ENCODE assay signal across 4 fruit fly cellular contexts in genomic region chr3R:21941426-21941924, dm6.
TF ChIP-seq lines count a peak whose summit lies in the region.

No protein-coding gene starts in this region.

- no peak for TF ChIP-seq CTCF in whole organism, embryonic (GFP tag; optimal IDR thresholded peaks at IDR 0.05; lab: Kevin White, UChicago)

TF ChIP-seq in whole organism, embryonic, 481 proteins besides CTCF, POLR2A, EP300 and RAD21 (continues in another document):
- TF ChIP-seq corto (GFP tag; optimal IDR thresholded peaks at IDR 0.05; lab: Kevin White, UChicago) (peak; percentile 27), Hmx (GFP tag; optimal IDR thresholded peaks at IDR 0.05; lab: Kevin White, UChicago) (no peak), CG11247 (GFP tag; IDR thresholded peaks at IDR 0.05; lab: Robert Waterston, UW) (no peak), NfI (GFP tag; optimal IDR thresholded peaks at IDR 0.05; lab: Kevin White, UChicago) (peak; percentile 23), CG16815 (GFP tag; optimal IDR thresholded peaks at IDR 0.05; lab: Kevin White, UChicago) (peak; percentile 9), klu (GFP tag; IDR thresholded peaks at IDR 0.05; lab: Robert Waterston, UW) (no peak), CG12744 (GFP tag; optimal IDR thresholded peaks at IDR 0.05; lab: Kevin White, UChicago) (no peak), Ets65A (GFP tag; lab: Kevin White, UChicago) (peak; percentile 58), CG3281 (GFP tag; optimal IDR thresholded peaks at IDR 0.05; lab: Kevin White, UChicago) (no peak), Bgb (GFP tag; IDR thresholded peaks at IDR 0.05; lab: Robert Waterston, UW; ENCODE audit: partially characterized antibody) (no peak), Blimp-1 (GFP tag; optimal IDR thresholded peaks at IDR 0.05; lab: Kevin White, UChicago) (no peak), grau (tag; optimal IDR thresholded peaks at IDR 0.05; lab: Kevin White, UChicago) (peak; percentile 65), CG2120 (GFP tag; optimal IDR thresholded peaks at IDR 0.05; lab: Kevin White, UChicago) (peak; percentile 56), dmrt11E (tag; optimal IDR thresholded peaks at IDR 0.05; lab: Kevin White, UChicago) (no peak), sisA (GFP tag; IDR thresholded peaks at IDR 0.05; lab: Robert Waterston, UW) (0 out of 2 replicates have a peak, but pooled peaks have one; percentile 12), prd (optimal IDR thresholded peaks at IDR 0.05; lab: Kevin White, UChicago) (no peak), prd (GFP tag; IDR thresholded peaks at IDR 0.05; lab: Robert Waterston, UW) (peak; percentile 23; the same call in 1 of the 3 replicates), sens (GFP tag; lab: Kevin White, UChicago) (peak; percentile 83), CG7839 (tag; optimal IDR thresholded peaks at IDR 0.05; lab: Kevin White, UChicago) (peak; percentile 41), CG15479 (GFP tag; optimal IDR thresholded peaks at IDR 0.05; lab: Kevin White, UChicago) (no peak), Dip3 (GFP tag; optimal IDR thresholded peaks at IDR 0.05; lab: Kevin White, UChicago) (no peak), ind (GFP tag; optimal IDR thresholded peaks at IDR 0.05; lab: Kevin White, UChicago) (peak; percentile 2), Drgx (GFP tag; IDR thresholded peaks at IDR 0.05; lab: Robert Waterston, UW) (peak; percentile 70; the same call in 1 of the 2 replicates)

TF ChIP-seq in whole organism, prepupa, 60 proteins besides CTCF, POLR2A, EP300 and RAD21 (continues in another document):
- TF ChIP-seq CG3032 (tag; optimal IDR thresholded peaks at IDR 0.05; lab: Kevin White, UChicago): peak; percentile 96
- TF ChIP-seq CG10669 (GFP tag; optimal IDR thresholded peaks at IDR 0.05; lab: Kevin White, UChicago): peak; percentile 98
- peak; percentile 93 for TF ChIP-seq acj6 (GFP tag; optimal IDR thresholded peaks at IDR 0.05; lab: Kevin White, UChicago)
- peak; percentile 86 for TF ChIP-seq Hr4 (GFP tag; optimal IDR thresholded peaks at IDR 0.05; lab: Kevin White, UChicago)
- peak; percentile 70 for TF ChIP-seq CG6854 (GFP tag; optimal IDR thresholded peaks at IDR 0.05; lab: Kevin White, UChicago)
- peak; percentile 97 for TF ChIP-seq CG6808 (GFP tag; optimal IDR thresholded peaks at IDR 0.05; lab: Kevin White, UChicago)
- TF ChIP-seq Eip93F (GFP tag; optimal IDR thresholded peaks at IDR 0.05; lab: Kevin White, UChicago): peak; percentile 72
- TF ChIP-seq net (GFP tag; optimal IDR thresholded peaks at IDR 0.05; lab: Kevin White, UChicago): peak; percentile 93
- TF ChIP-seq Smox (GFP tag; optimal IDR thresholded peaks at IDR 0.05; lab: Kevin White, UChicago): peak; percentile 91
- TF ChIP-seq fd59A (GFP tag; optimal IDR thresholded peaks at IDR 0.05; lab: Kevin White, UChicago): peak; percentile 97
- peak; percentile 43 for TF ChIP-seq fd85E (GFP tag; optimal IDR thresholded peaks at IDR 0.05; lab: Kevin White, UChicago)
- peak; percentile 91 for TF ChIP-seq CG11762 (GFP tag; optimal IDR thresholded peaks at IDR 0.05; lab: Kevin White, UChicago; ENCODE audit: insufficient read depth)
- TF ChIP-seq CG11902 (GFP tag; optimal IDR thresholded peaks at IDR 0.05; lab: Kevin White, UChicago): peak; percentile 93
- TF ChIP-seq vri (GFP tag; optimal IDR thresholded peaks at IDR 0.05; lab: Kevin White, UChicago): peak; percentile 53
- TF ChIP-seq CG10631 (GFP tag; optimal IDR thresholded peaks at IDR 0.05; lab: Kevin White, UChicago): peak; percentile 95
- peak; percentile 96 for TF ChIP-seq dsx (GFP tag; optimal IDR thresholded peaks at IDR 0.05; lab: Kevin White, UChicago; ENCODE audit: poor library complexity, severe bottlenecking)
- peak; percentile 87 for TF ChIP-seq CG6163 (GFP tag; IDR thresholded peaks at IDR 0.05; lab: Robert Waterston, UW)
- TF ChIP-seq CG4318 (GFP tag; optimal IDR thresholded peaks at IDR 0.05; lab: Kevin White, UChicago): peak; percentile 80
- peak; percentile 95 for TF ChIP-seq CG8632 (GFP tag; optimal IDR thresholded peaks at IDR 0.05; lab: Kevin White, UChicago)
- TF ChIP-seq Met (GFP tag; optimal IDR thresholded peaks at IDR 0.05; lab: Kevin White, UChicago): peak; percentile 93
- TF ChIP-seq CG3919 (GFP tag; optimal IDR thresholded peaks at IDR 0.05; lab: Kevin White, UChicago): peak; percentile 94
- peak; percentile 90 to 93 for TF ChIP-seq salr (GFP tag; optimal IDR thresholded peaks at IDR 0.05; lab: Kevin White, UChicago)
- TF ChIP-seq cyc (GFP tag; optimal IDR thresholded peaks at IDR 0.05; lab: Kevin White, UChicago): peak; percentile 89

TF ChIP-seq in whole organism, pupa, 21 proteins besides CTCF, POLR2A, EP300 and RAD21:
- TF ChIP-seq EcR (GFP tag; optimal IDR thresholded peaks at IDR 0.05; lab: Kevin White, UChicago): peak; percentile 86
- peak; percentile 88 for TF ChIP-seq CG14655 (GFP tag; optimal IDR thresholded peaks at IDR 0.05; lab: Kevin White, UChicago)
- peak; percentile 73; the same call in 2 of the 3 replicates for TF ChIP-seq CG4496 (GFP tag; IDR thresholded peaks at IDR 0.05; lab: Robert Waterston, UW)
- peak; percentile 68 for TF ChIP-seq rn (GFP tag; IDR thresholded peaks at IDR 0.05; lab: Robert Waterston, UW)
- peak; percentile 92 for TF ChIP-seq D1 (tag; optimal IDR thresholded peaks at IDR 0.05; lab: Kevin White, UChicago)
- peak; percentile 67 for TF ChIP-seq Ets98B (GFP tag; IDR thresholded peaks at IDR 0.05; lab: Robert Waterston, UW)
- peak; percentile 92 for TF ChIP-seq Snoo (tag; optimal IDR thresholded peaks at IDR 0.05; lab: Kevin White, UChicago)
- TF ChIP-seq CG9948 (tag; optimal IDR thresholded peaks at IDR 0.05; lab: Kevin White, UChicago): peak; percentile 96
- peak; percentile 90 for TF ChIP-seq Pif1A (GFP tag; optimal IDR thresholded peaks at IDR 0.05; lab: Kevin White, UChicago)
- peak; percentile 94 for TF ChIP-seq CG34367 (tag; optimal IDR thresholded peaks at IDR 0.05; lab: Kevin White, UChicago)
- TF ChIP-seq fd96Ca (GFP tag; IDR thresholded peaks at IDR 0.05; lab: Robert Waterston, UW): peak; percentile 51; the same call in 2 of the 3 replicates
- TF ChIP-seq CG8159 (tag; optimal IDR thresholded peaks at IDR 0.05; lab: Kevin White, UChicago): peak; percentile 99
- peak; percentile 99 for TF ChIP-seq CG15710 (tag; optimal IDR thresholded peaks at IDR 0.05; lab: Kevin White, UChicago)
- TF ChIP-seq CG13204 (GFP tag; optimal IDR thresholded peaks at IDR 0.05; lab: Kevin White, UChicago): peak; percentile 90
- peak; percentile 87 for TF ChIP-seq gl (tag; optimal IDR thresholded peaks at IDR 0.05; lab: Kevin White, UChicago)
- TF ChIP-seq Pif1B (GFP tag; optimal IDR thresholded peaks at IDR 0.05; lab: Kevin White, UChicago): peak; percentile 78
- TF ChIP-seq CG10348 (GFP tag; IDR thresholded peaks at IDR 0.05; lab: Robert Waterston, UW): no peak
- peak; percentile 78 for TF ChIP-seq CG8301 (tag; optimal IDR thresholded peaks at IDR 0.05; lab: Kevin White, UChicago)
- TF ChIP-seq CG17806 (tag; optimal IDR thresholded peaks at IDR 0.05; lab: Kevin White, UChicago): peak; percentile 95
- TF ChIP-seq CG12605 (GFP tag; IDR thresholded peaks at IDR 0.05; lab: Robert Waterston, UW): no peak
- peak; percentile 42; the same call in 1 of the 2 replicates for TF ChIP-seq CG32121 (GFP tag; IDR thresholded peaks at IDR 0.05; lab: Robert Waterston, UW)

TF ChIP-seq in whole organism, wandering third instar larva, 38 proteins besides CTCF, POLR2A, EP300 and RAD21 (continues in another document):
- peak; percentile 88 for TF ChIP-seq rgr (GFP tag; optimal IDR thresholded peaks at IDR 0.05; lab: Kevin White, UChicago)
- no peak for TF ChIP-seq Abd-B (GFP tag; optimal IDR thresholded peaks at IDR 0.05; lab: Kevin White, UChicago)
- no peak for TF ChIP-seq Myc (optimal IDR thresholded peaks at IDR 0.05; lab: Kevin White, UChicago)
- TF ChIP-seq dmrt93B (GFP tag; optimal IDR thresholded peaks at IDR 0.05; lab: Kevin White, UChicago): peak; percentile 86
- peak; percentile 89 for TF ChIP-seq Sp1 (GFP tag; optimal IDR thresholded peaks at IDR 0.05; lab: Kevin White, UChicago)
- TF ChIP-seq Rel (GFP tag; optimal IDR thresholded peaks at IDR 0.05; lab: Kevin White, UChicago): no peak
- no peak for TF ChIP-seq Rel (tag; optimal IDR thresholded peaks at IDR 0.05; lab: Kevin White, UChicago)
- peak; percentile 23 for TF ChIP-seq GATAd (GFP tag; optimal IDR thresholded peaks at IDR 0.05; lab: Kevin White, UChicago)
- no peak for TF ChIP-seq sage (GFP tag; optimal IDR thresholded peaks at IDR 0.05; lab: Kevin White, UChicago)
- peak; percentile 48 for TF ChIP-seq brk (GFP tag; optimal IDR thresholded peaks at IDR 0.05; lab: Kevin White, UChicago)
- TF ChIP-seq CrebA (GFP tag; optimal IDR thresholded peaks at IDR 0.05; lab: Kevin White, UChicago; ENCODE audit: borderline replicate concordance): peak; percentile 47
- peak; percentile 88 for TF ChIP-seq fru (GFP tag; optimal IDR thresholded peaks at IDR 0.05; lab: Kevin White, UChicago)
- peak; percentile 22 for TF ChIP-seq Mio (GFP tag; optimal IDR thresholded peaks at IDR 0.05; lab: Kevin White, UChicago)
- TF ChIP-seq Hr83 (GFP tag; optimal IDR thresholded peaks at IDR 0.05; lab: Kevin White, UChicago; ENCODE audit: poor library complexity, severe bottlenecking): no peak
- peak; percentile 66 for TF ChIP-seq CG9705 (GFP tag; optimal IDR thresholded peaks at IDR 0.05; lab: Kevin White, UChicago)
- TF ChIP-seq OdsH (GFP tag; optimal IDR thresholded peaks at IDR 0.05; lab: Kevin White, UChicago): peak; percentile 89
- TF ChIP-seq Vsx2 (GFP tag; optimal IDR thresholded peaks at IDR 0.05; lab: Kevin White, UChicago; ENCODE audit: partially characterized antibody): no peak
- TF ChIP-seq dsf (GFP tag; optimal IDR thresholded peaks at IDR 0.05; lab: Kevin White, UChicago; ENCODE audit: borderline replicate concordance): peak; percentile 21
- TF ChIP-seq N (GFP tag; optimal IDR thresholded peaks at IDR 0.05; lab: Kevin White, UChicago): no peak
- peak; percentile 85 for TF ChIP-seq br (GFP tag; optimal IDR thresholded peaks at IDR 0.05; lab: Kevin White, UChicago)
- peak; percentile 90 for TF ChIP-seq psq (GFP tag; optimal IDR thresholded peaks at IDR 0.05; lab: Kevin White, UChicago)
- no peak for TF ChIP-seq dl (GFP tag; optimal IDR thresholded peaks at IDR 0.05; lab: Kevin White, UChicago; ENCODE audit: insufficient read depth in 1 of 2, partially characterized antibody in 2 of 2)
- TF ChIP-seq CG32264 (GFP tag; optimal IDR thresholded peaks at IDR 0.05; lab: Kevin White, UChicago): peak; percentile 38
- TF ChIP-seq ey (GFP tag; optimal IDR thresholded peaks at IDR 0.05; lab: Kevin White, UChicago): peak; percentile 88
- TF ChIP-seq usp (GFP tag; optimal IDR thresholded peaks at IDR 0.05; lab: Kevin White, UChicago): no peak
- peak in 1 of 2 experiments; percentile 88 for TF ChIP-seq foxo (GFP tag; optimal IDR thresholded peaks at IDR 0.05; lab: Kevin White, UChicago)
- TF ChIP-seq Hnf4 (GFP tag; optimal IDR thresholded peaks at IDR 0.05; lab: Kevin White, UChicago): peak; percentile 78
- TF ChIP-seq woc (GFP tag; optimal IDR thresholded peaks at IDR 0.05; lab: Kevin White, UChicago): peak; percentile 76
- TF ChIP-seq pan (optimal IDR thresholded peaks at IDR 0.05; lab: Kevin White, UChicago): no peak
- TF ChIP-seq h (GFP tag; optimal IDR thresholded peaks at IDR 0.05; lab: Kevin White, UChicago): peak; percentile 87
- TF ChIP-seq sv (GFP tag; optimal IDR thresholded peaks at IDR 0.05; lab: Kevin White, UChicago): no peak

Comparison
In these comparisons a context has a peak if more than half of its experiments do, and no peak if none do; other contexts are left out.
1. Of the 7 proteins assayed by ChIP-seq in both whole organism, embryonic and whole organism, prepupa: peak only in whole organism, embryonic: none; only in whole organism, prepupa: Blimp-1, CG16779, CG6854, Gug, Hr39, Lpt and 1 more; in both: none; in neither: 0.